Worm (Caenorhabditis elegans): ENCODE results near the gene ZK686.2.
A peak's percentile ranks its signal among the peaks of the same experiment; 100 is the strongest.

The ZK686.2 gene

ce11 chrIII:7784201-7784600, 18.3 kb upstream of the ZK686.2 start:
- TF ChIP-seq C34F6.9 (tag; optimal IDR thresholded peaks at IDR 0.05) (peak; percentile 6), lsy-2 (tag; optimal IDR thresholded peaks at IDR 0.05) (peak in 1 of 2 experiments; percentile 68), nhr-23 (tag; optimal IDR thresholded peaks at IDR 0.05) (no peak), F13H6.1 (tag; optimal IDR thresholded peaks at IDR 0.05) (peak; percentile 9), mab-5 (tag; optimal IDR thresholded peaks at IDR 0.05) (peak; percentile 98), fos-1 (tag; optimal IDR thresholded peaks at IDR 0.05) (no peak), sem-4 (tag; optimal IDR thresholded peaks at IDR 0.05) (peak; percentile 54), nhr-25 (tag; optimal IDR thresholded peaks at IDR 0.05) (peak; percentile 9)

ce11 chrIII:7783354-7783753, 17.5 kb upstream of the ZK686.2 start, which contains the start of gene mab-5:
TSS of gene mab-5 (minus strand) at chrIII:7783454.
- TF ChIP-seq ceh-82 (tag; optimal IDR thresholded peaks at IDR 0.05) (no peak), mdl-1 (tag; optimal IDR thresholded peaks at IDR 0.05) (no peak), nhr-21 (tag; optimal IDR thresholded peaks at IDR 0.05) (no peak), aly-2 (tag; optimal IDR thresholded peaks at IDR 0.05) (no peak), nhr-6 (tag; optimal IDR thresholded peaks at IDR 0.05) (no peak), ceh-16 (tag; optimal IDR thresholded peaks at IDR 0.05) (no peak), peb-1 (tag; optimal IDR thresholded peaks at IDR 0.05) (no peak), nhr-25 (tag; optimal IDR thresholded peaks at IDR 0.05) (no peak), elt-3 (tag; optimal IDR thresholded peaks at IDR 0.05) (no peak), F13H6.1 (tag; optimal IDR thresholded peaks at IDR 0.05) (no peak)

- TF ChIP-seq zag-1 (tag; optimal IDR thresholded peaks at IDR 0.05): no peak
- TF ChIP-seq mab-5 (tag; optimal IDR thresholded peaks at IDR 0.05): peak; percentile 96
- peak; percentile 63 for TF ChIP-seq unc-55 (GFP tag; optimal IDR thresholded peaks at IDR 0.05)
- TF ChIP-seq skn-1 (tag; optimal IDR thresholded peaks at IDR 0.05): no peak
- peak; percentile 19 for TF ChIP-seq F13H6.1 (tag; optimal IDR thresholded peaks at IDR 0.05)
- peak; percentile 38 for TF ChIP-seq nhr-129 (tag; optimal IDR thresholded peaks at IDR 0.05)
- TF ChIP-seq lsy-2 (tag; optimal IDR thresholded peaks at IDR 0.05): peak in 1 of 2 experiments; percentile 29
Measured at ce11 chrIII:7780566-7781238, 14.8 kb upstream of the ZK686.2 start.

ce11 chrIII:7779313-7779712, 13.5 kb upstream of the ZK686.2 start:
- no peak for TF ChIP-seq dmd-4 (tag; optimal IDR thresholded peaks at IDR 0.05)
- TF ChIP-seq ztf-4 (tag; optimal IDR thresholded peaks at IDR 0.05): no peak
- TF ChIP-seq aly-2 (tag; optimal IDR thresholded peaks at IDR 0.05): no peak
- no peak for TF ChIP-seq ceh-16 (tag; optimal IDR thresholded peaks at IDR 0.05)
- TF ChIP-seq lsy-2 (tag; optimal IDR thresholded peaks at IDR 0.05): peak in 1 of 2 experiments; percentile 62
- no peak for TF ChIP-seq R02D3.7 (tag; optimal IDR thresholded peaks at IDR 0.05)
- no peak for TF ChIP-seq ama-1 (optimal IDR thresholded peaks at IDR 0.05)

ce11 chrIII:7778530-7778929, 12.7 kb upstream of the ZK686.2 start:
- peak; percentile 14 for TF ChIP-seq F13H6.1 (tag; optimal IDR thresholded peaks at IDR 0.05)
- TF ChIP-seq mab-5 (tag; optimal IDR thresholded peaks at IDR 0.05): peak; percentile 89
- TF ChIP-seq lsy-2 (tag; optimal IDR thresholded peaks at IDR 0.05): peak in 1 of 2 experiments; percentile 91
- TF ChIP-seq nhr-21 (tag; optimal IDR thresholded peaks at IDR 0.05): no peak

- TF ChIP-seq C34F6.9 (tag; optimal IDR thresholded peaks at IDR 0.05) (no peak), ztf-1 (GFP tag; conservative IDR thresholded peaks at IDR 0.05) (no peak), gmeb-1 (tag; optimal IDR thresholded peaks at IDR 0.05) (no peak), egl-27 (tag; optimal IDR thresholded peaks at IDR 0.05) (no peak), nhr-23 (tag; optimal IDR thresholded peaks at IDR 0.05) (no peak), ceh-82 (tag; optimal IDR thresholded peaks at IDR 0.05) (no peak), sma-3 (GFP tag; optimal IDR thresholded peaks at IDR 0.05) (no peak), ceh-16 (tag; optimal IDR thresholded peaks at IDR 0.05) (no peak), peb-1 (tag; optimal IDR thresholded peaks at IDR 0.05) (no peak)
Measured at ce11 chrIII:7775983-7776440, 10.2 kb upstream of the ZK686.2 start, which contains the start of gene bath-15. TSS of gene bath-15 (minus strand) at chrIII:7776033.

- no peak for TF ChIP-seq mbf-1 (tag; optimal IDR thresholded peaks at IDR 0.05)
- TF ChIP-seq nhr-129 (tag; optimal IDR thresholded peaks at IDR 0.05): no peak
- no peak for TF ChIP-seq mab-5 (tag; optimal IDR thresholded peaks at IDR 0.05)
- no peak for TF ChIP-seq crh-2 (tag; optimal IDR thresholded peaks at IDR 0.05)
- no peak for TF ChIP-seq blmp-1 (tag; optimal IDR thresholded peaks at IDR 0.05; ENCODE audit: insufficient read depth)
- TF ChIP-seq unc-39 (tag; optimal IDR thresholded peaks at IDR 0.05): no peak
- TF ChIP-seq nhr-25 (tag; optimal IDR thresholded peaks at IDR 0.05): no peak
- TF ChIP-seq snpc-4 (tag; optimal IDR thresholded peaks at IDR 0.05): no peak
- TF ChIP-seq nhr-12 (tag; optimal IDR thresholded peaks at IDR 0.05): no peak
- TF ChIP-seq sma-9 (GFP tag; optimal IDR thresholded peaks at IDR 0.05): no peak
- TF ChIP-seq sma-9 (tag; optimal IDR thresholded peaks at IDR 0.05): no peak
- TF ChIP-seq elt-1 (tag; optimal IDR thresholded peaks at IDR 0.05): no peak
Measured at ce11 chrIII:7773791-7774190, 7.9 kb upstream of the ZK686.2 start.
